Worm (Caenorhabditis elegans): ENCODE data around the gene wago-4.

Gene wago-4

DNA sequence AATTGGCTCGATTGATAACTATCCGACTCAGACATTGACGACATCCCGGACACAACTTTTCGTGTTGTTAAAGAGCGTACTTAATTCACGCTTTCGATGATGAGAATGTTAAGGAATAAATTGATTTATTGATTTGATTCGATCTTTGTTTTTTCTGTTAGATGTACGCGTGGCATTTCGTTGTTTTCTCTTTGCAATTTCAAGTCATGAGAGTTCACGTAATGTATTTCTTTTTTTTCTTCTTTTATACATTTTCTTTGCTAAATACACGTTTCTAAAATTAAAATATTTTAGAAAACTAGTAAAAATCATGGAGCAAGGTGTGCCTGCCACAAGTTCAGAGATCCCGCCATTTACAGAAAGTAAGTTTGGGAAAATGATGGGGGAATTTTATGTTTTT is 35.3 kb downstream of the wago-4 start, which contains the start of the genes Y38F1A.1 and Y38F1A.2:
Y38F1A.1 (minus strand) TSS at position 101 of the 400 bp plus-strand sequence.
Y38F1A.2 (plus strand) TSS at position 289 of the 400 bp plus-strand sequence.
- TF ChIP-seq T22C8.4 (GFP tag; IDR thresholded peaks at IDR 0.05) (no peak), cog-1 (tag; optimal IDR thresholded peaks at IDR 0.05) (no peak), flt-1 (GFP tag; IDR thresholded peaks at IDR 0.05) (no peak)

ce11 chrII:12960206-12960605 is 40.9 kb downstream of the wago-4 start:
- no peak for TF ChIP-seq ref-1 (GFP tag; conservative IDR thresholded peaks at IDR 0.05)
- no peak for TF ChIP-seq T22C8.4 (GFP tag; IDR thresholded peaks at IDR 0.05)
- no peak for TF ChIP-seq ztf-29 (GFP tag; IDR thresholded peaks at IDR 0.05)
- TF ChIP-seq ztf-23 (GFP tag; IDR thresholded peaks at IDR 0.05) = no peak

DNA sequence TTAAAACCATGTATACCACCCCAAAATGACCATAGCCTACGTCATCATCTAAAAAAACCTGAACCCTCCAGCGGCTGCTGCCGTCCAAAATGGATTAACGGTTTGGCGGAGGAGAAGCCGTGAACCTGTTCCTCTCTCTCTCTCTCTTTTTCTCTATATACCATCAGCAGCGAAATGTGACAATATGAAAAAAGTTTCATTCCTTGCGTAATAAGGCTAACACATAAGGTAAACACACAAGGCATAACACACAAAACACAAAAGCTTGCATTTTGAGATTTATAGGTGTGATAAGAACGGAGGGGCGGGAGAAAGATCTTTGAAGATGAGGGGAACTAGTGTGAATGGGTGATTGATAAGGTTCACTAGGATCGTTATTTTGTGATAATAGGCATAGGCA is 41.9 kb downstream of the wago-4 start:
- TF ChIP-seq cog-1 (tag; optimal IDR thresholded peaks at IDR 0.05) (no peak), klf-2 (GFP tag; conservative IDR thresholded peaks at IDR 0.05) (no peak)

- TF ChIP-seq klf-2 (GFP tag; conservative IDR thresholded peaks at IDR 0.05) = no peak
- no peak for TF ChIP-seq ztf-29 (GFP tag; IDR thresholded peaks at IDR 0.05)
- TF ChIP-seq flt-1 (GFP tag; IDR thresholded peaks at IDR 0.05) = no peak
- no peak for TF ChIP-seq med-1 (GFP tag; optimal IDR thresholded peaks at IDR 0.05; ENCODE audit: insufficient read depth)
- no peak for TF ChIP-seq ref-1 (GFP tag; conservative IDR thresholded peaks at IDR 0.05)
- no peak for TF ChIP-seq T22C8.4 (GFP tag; IDR thresholded peaks at IDR 0.05)
- no peak for TF ChIP-seq ztf-23 (GFP tag; IDR thresholded peaks at IDR 0.05)
- TF ChIP-seq tab-1 (GFP tag; IDR thresholded peaks at IDR 0.05) = no peak
- no peak for TF ChIP-seq cog-1 (tag; optimal IDR thresholded peaks at IDR 0.05)
Measured at ce11 chrII:12961743-12962142, 42.4 kb downstream of the wago-4 start.

DNA sequence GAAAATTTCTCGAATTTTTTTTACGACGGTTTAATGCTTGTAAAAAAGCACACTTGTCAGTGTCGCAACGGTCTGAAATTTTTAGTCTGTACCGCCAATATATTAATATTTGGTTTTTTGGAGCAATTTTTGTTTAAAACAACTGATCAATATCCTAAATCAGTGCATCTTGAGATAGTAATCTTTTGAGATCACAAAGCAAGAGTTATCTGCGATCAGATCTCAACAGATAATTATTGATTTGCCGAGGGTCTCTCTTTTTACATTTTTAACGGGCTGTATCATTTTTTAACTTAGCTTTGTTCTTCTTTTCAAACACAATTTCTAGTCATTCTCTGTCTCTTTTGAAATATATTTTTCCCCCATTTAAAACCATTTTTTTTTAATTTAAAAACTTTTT is 45.8 kb downstream of the wago-4 start:
- TF ChIP-seq tab-1 (GFP tag; IDR thresholded peaks at IDR 0.05) (no peak), klf-2 (GFP tag; conservative IDR thresholded peaks at IDR 0.05) (no peak), ref-1 (GFP tag; conservative IDR thresholded peaks at IDR 0.05) (no peak), flt-1 (GFP tag; IDR thresholded peaks at IDR 0.05) (no peak), cog-1 (tag; optimal IDR thresholded peaks at IDR 0.05) (no peak), T22C8.4 (GFP tag; IDR thresholded peaks at IDR 0.05) (no peak), ztf-23 (GFP tag; IDR thresholded peaks at IDR 0.05) (no peak), ztf-29 (GFP tag; IDR thresholded peaks at IDR 0.05) (no peak), med-1 (GFP tag; optimal IDR thresholded peaks at IDR 0.05; ENCODE audit: insufficient read depth) (no peak)

DNA sequence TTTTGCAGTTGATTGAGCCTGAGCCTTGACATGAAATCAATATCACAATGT is 46.0 kb downstream of the wago-4 start, which contains the start of gene ptr-18:
ptr-18 (plus strand) TSS at position 9 of the 51 bp plus-strand sequence.
- TF ChIP-seq tab-1 (GFP tag; IDR thresholded peaks at IDR 0.05) = no peak
- no peak for TF ChIP-seq med-1 (GFP tag; optimal IDR thresholded peaks at IDR 0.05; ENCODE audit: insufficient read depth)
- TF ChIP-seq flt-1 (GFP tag; IDR thresholded peaks at IDR 0.05) = no peak
- no peak for TF ChIP-seq ztf-23 (GFP tag; IDR thresholded peaks at IDR 0.05)
- TF ChIP-seq ztf-29 (GFP tag; IDR thresholded peaks at IDR 0.05) = no peak
- no peak for TF ChIP-seq T22C8.4 (GFP tag; IDR thresholded peaks at IDR 0.05)
- TF ChIP-seq cog-1 (tag; optimal IDR thresholded peaks at IDR 0.05) = no peak
- no peak for TF ChIP-seq ref-1 (GFP tag; conservative IDR thresholded peaks at IDR 0.05)
- TF ChIP-seq klf-2 (GFP tag; conservative IDR thresholded peaks at IDR 0.05) = no peak

ce11 chrII:12965589-12965988 is 46.2 kb downstream of the wago-4 start:
- TF ChIP-seq tab-1 (GFP tag; IDR thresholded peaks at IDR 0.05) = no peak
- TF ChIP-seq ref-1 (GFP tag; conservative IDR thresholded peaks at IDR 0.05) = no peak
- TF ChIP-seq flt-1 (GFP tag; IDR thresholded peaks at IDR 0.05) = no peak
- TF ChIP-seq ztf-29 (GFP tag; IDR thresholded peaks at IDR 0.05) = no peak
- no peak for TF ChIP-seq ztf-23 (GFP tag; IDR thresholded peaks at IDR 0.05)
- TF ChIP-seq klf-2 (GFP tag; conservative IDR thresholded peaks at IDR 0.05) = no peak
- TF ChIP-seq T22C8.4 (GFP tag; IDR thresholded peaks at IDR 0.05) = no peak
- no peak for TF ChIP-seq med-1 (GFP tag; optimal IDR thresholded peaks at IDR 0.05; ENCODE audit: insufficient read depth)
- no peak for TF ChIP-seq cog-1 (tag; optimal IDR thresholded peaks at IDR 0.05)

ce11 chrII:12966274-12966673 is 46.9 kb downstream of the wago-4 start:
- no peak for TF ChIP-seq ztf-23 (GFP tag; IDR thresholded peaks at IDR 0.05)
- no peak for TF ChIP-seq tab-1 (GFP tag; IDR thresholded peaks at IDR 0.05)
- TF ChIP-seq med-1 (GFP tag; optimal IDR thresholded peaks at IDR 0.05; ENCODE audit: insufficient read depth) = no peak
- no peak for TF ChIP-seq flt-1 (GFP tag; IDR thresholded peaks at IDR 0.05)
- TF ChIP-seq ztf-29 (GFP tag; IDR thresholded peaks at IDR 0.05) = no peak
- no peak for TF ChIP-seq T22C8.4 (GFP tag; IDR thresholded peaks at IDR 0.05)
- TF ChIP-seq cog-1 (tag; optimal IDR thresholded peaks at IDR 0.05) = no peak
- no peak for TF ChIP-seq klf-2 (GFP tag; conservative IDR thresholded peaks at IDR 0.05)
- TF ChIP-seq ref-1 (GFP tag; conservative IDR thresholded peaks at IDR 0.05) = no peak

DNA sequence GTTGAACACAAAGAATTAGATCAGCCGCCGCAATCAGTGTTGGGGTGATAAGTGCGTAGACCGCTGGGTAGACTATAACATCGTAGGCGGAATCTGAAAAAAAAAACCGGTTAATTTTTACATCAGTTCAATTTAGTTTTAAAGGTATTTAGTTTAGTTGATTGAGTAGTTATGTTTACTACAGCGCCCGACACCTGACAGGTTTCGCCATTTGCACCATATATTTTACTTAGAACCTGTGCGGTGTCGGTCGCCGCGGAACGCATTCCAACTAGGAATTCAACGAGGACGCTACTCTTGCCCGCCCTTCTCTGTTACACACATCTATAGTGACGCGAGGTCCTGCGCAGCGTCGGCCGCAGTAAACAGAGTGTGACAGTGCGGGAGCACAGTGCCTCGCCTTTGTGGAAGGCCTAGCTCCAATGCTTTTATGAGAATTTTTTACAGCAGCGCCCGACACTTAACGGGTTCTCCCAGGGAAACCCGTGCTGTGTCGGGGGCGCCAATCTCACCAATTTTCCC is 49.2 kb downstream of the wago-4 start:
- TF ChIP-seq cog-1 (tag; optimal IDR thresholded peaks at IDR 0.05) = no peak
- no peak for TF ChIP-seq tab-1 (GFP tag; IDR thresholded peaks at IDR 0.05)
- TF ChIP-seq ztf-23 (GFP tag; IDR thresholded peaks at IDR 0.05) = no peak
- no peak for TF ChIP-seq med-1 (GFP tag; optimal IDR thresholded peaks at IDR 0.05; ENCODE audit: insufficient read depth)
- TF ChIP-seq ztf-29 (GFP tag; IDR thresholded peaks at IDR 0.05) = no peak
- TF ChIP-seq ref-1 (GFP tag; conservative IDR thresholded peaks at IDR 0.05) = no peak
- no peak for TF ChIP-seq klf-2 (GFP tag; conservative IDR thresholded peaks at IDR 0.05)
- no peak for TF ChIP-seq T22C8.4 (GFP tag; IDR thresholded peaks at IDR 0.05)
- TF ChIP-seq flt-1 (GFP tag; IDR thresholded peaks at IDR 0.05) = no peak

- TF ChIP-seq flt-1 (GFP tag; IDR thresholded peaks at IDR 0.05) (no peak), ztf-23 (GFP tag; IDR thresholded peaks at IDR 0.05) (no peak), cog-1 (tag; optimal IDR thresholded peaks at IDR 0.05) (no peak)
Measured at ce11 chrII:12969622-12970021, 50.3 kb downstream of the wago-4 start, which contains the start of gene Y38F1A.4. Y38F1A.4 (minus strand) TSS chrII:12969722.

Measured in whole organism, midembryonic.